Fruit fly (Drosophila melanogaster): Measurements from ENCODE around the gene Gal.

The Gal gene

dm6 chr2L:6037830-6038229 is 31.2 kb upstream of the Gal start, which contains the start of the genes CG9117 and CG31643 (continued):
- TF ChIP-seq CG8924 (tag; optimal IDR thresholded peaks at IDR 0.05) (peak; percentile 53), hbn (GFP tag; IDR thresholded peaks at IDR 0.05; ENCODE audit: partially characterized antibody) (peak; percentile 34; the same call in 1 of the 2 replicates), Chrac-16 (GFP tag; optimal IDR thresholded peaks at IDR 0.05) (peak; percentile 31), CG13624 (GFP tag; optimal IDR thresholded peaks at IDR 0.05) (peak; percentile 76), CG16863 (GFP tag; optimal IDR thresholded peaks at IDR 0.05) (peak; percentile 49), CG34422 (GFP tag; IDR thresholded peaks at IDR 0.05) (peak; percentile 63; the same call in 1 of the 3 replicates), chif (GFP tag; optimal IDR thresholded peaks at IDR 0.05) (peak in 1 of 2 experiments; percentile 31), sisA (GFP tag; IDR thresholded peaks at IDR 0.05) (peak; percentile 25; the same call in 1 of the 2 replicates), dm (GFP tag; optimal IDR thresholded peaks at IDR 0.05) (peak; percentile 71), eyg (GFP tag; optimal IDR thresholded peaks at IDR 0.05) (peak; percentile 42), lmd (GFP tag; IDR thresholded peaks at IDR 0.05) (peak; percentile 25; the same call in 1 of the 2 replicates), Mes4 (GFP tag; optimal IDR thresholded peaks at IDR 0.05) (peak; percentile 30), CG7271 (tag; optimal IDR thresholded peaks at IDR 0.05) (peak; percentile 35), CG9817 (tag; optimal IDR thresholded peaks at IDR 0.05) (peak; percentile 31), lilli (GFP tag; optimal IDR thresholded peaks at IDR 0.05) (peak; percentile 82), chm (GFP tag; IDR thresholded peaks at IDR 0.05) (no peak), CG14710 (tag; optimal IDR thresholded peaks at IDR 0.05) (peak; percentile 88), CG13775 (GFP tag; optimal IDR thresholded peaks at IDR 0.05) (peak; percentile 56), CG7928 (GFP tag; optimal IDR thresholded peaks at IDR 0.05) (peak; percentile 23), vvl (GFP tag; IDR thresholded peaks at IDR 0.05) (peak; percentile 31; the same call in 1 of the 2 replicates), al (GFP tag; IDR thresholded peaks at IDR 0.05) (0 out of 2 replicates have a peak, but pooled peaks have one; percentile 4), CG30403 (GFP tag; optimal IDR thresholded peaks at IDR 0.05) (peak; percentile 70), gsb (GFP tag; IDR thresholded peaks at IDR 0.05) (no peak), amos (GFP tag; IDR thresholded peaks at IDR 0.05; ENCODE audit: partially characterized antibody) (no peak), CG9932 (GFP tag; IDR thresholded peaks at IDR 0.05) (peak; percentile 60), nerfin-2 (GFP tag; IDR thresholded peaks at IDR 0.05; ENCODE audit: partially characterized antibody) (no peak), sob (GFP tag; IDR thresholded peaks at IDR 0.05) (peak; percentile 58; the same call in 1 of the 2 replicates), CG12155 (GFP tag; optimal IDR thresholded peaks at IDR 0.05) (peak; percentile 71), Dp (GFP tag; optimal IDR thresholded peaks at IDR 0.05) (no peak), Sin3A (optimal IDR thresholded peaks at IDR 0.05) (peak; percentile 18), jumu (GFP tag; optimal IDR thresholded peaks at IDR 0.05) (peak; percentile 60), pum (GFP tag; optimal IDR thresholded peaks at IDR 0.05) (peak; percentile 13), repo (GFP tag; optimal IDR thresholded peaks at IDR 0.05) (no peak), CG1233 (GFP tag; optimal IDR thresholded peaks at IDR 0.05) (peak; percentile 30), CG12299 (tag; optimal IDR thresholded peaks at IDR 0.05) (peak; percentile 31), ab (GFP tag; optimal IDR thresholded peaks at IDR 0.05) (no peak), CG14014 (GFP tag; IDR thresholded peaks at IDR 0.05) (no peak), CG4617 (GFP tag; optimal IDR thresholded peaks at IDR 0.05; ENCODE audit: borderline replicate concordance) (peak; percentile 51), Fer2 (tag; optimal IDR thresholded peaks at IDR 0.05) (peak; percentile 28), Sox102F (GFP tag; optimal IDR thresholded peaks at IDR 0.05) (no peak), CG18011 (GFP tag; optimal IDR thresholded peaks at IDR 0.05) (no peak), nom (GFP tag; optimal IDR thresholded peaks at IDR 0.05) (peak; percentile 32), sens-2 (GFP tag; IDR thresholded peaks at IDR 0.05) (no peak), az2 (GFP tag; optimal IDR thresholded peaks at IDR 0.05) (peak; percentile 57), mam (GFP tag; optimal IDR thresholded peaks at IDR 0.05) (peak; percentile 78), Ets65A (GFP tag) (peak; percentile 91), sna (GFP tag; IDR thresholded peaks at IDR 0.05; ENCODE audit: partially characterized antibody) (no peak), H2.0 (GFP tag; IDR thresholded peaks at IDR 0.05) (no peak), oc (tag; optimal IDR thresholded peaks at IDR 0.05) (peak; percentile 41), CG1602 (GFP tag; optimal IDR thresholded peaks at IDR 0.05) (peak; percentile 10), trem (tag; optimal IDR thresholded peaks at IDR 0.05) (peak; percentile 99)

Data from whole organism, embryonic.